Fruit fly (Drosophila melanogaster) whole organism, embryonic: ENCODE measurements around the gene thoc6.

Experiments
- Ada2b ChIP-seq: fragments of 200-800 bp; sonication (Bioruptor generic); IDR thresholded peaks from 2 replicates; pipeline ENCODE4 v1.3.6; 2022; ENCODE audit warnings: missing biosample characterization, missing genetic modification characterization
- BEAF-32 ChIP-seq: fragments of 200-800 bp; sonication (Bioruptor generic); optimal IDR thresholded peaks from 3 replicates; lab custom pipeline; 2017; ENCODE audit warnings: missing biosample characterization, missing genetic modification characterization, mild to moderate bottlenecking, moderate library complexity, missing genetic modification reagents
- CG10959 ChIP-seq: fragments of 200-800 bp; sonication (Bioruptor generic); IDR thresholded peaks from 2 replicates; pipeline ENCODE4 v1.3.6; 2022; ENCODE audit warnings: missing biosample characterization, missing genetic modification characterization
- CG11560 ChIP-seq: fragments of 200-800 bp; sonication (Bioruptor generic); IDR thresholded peaks from 3 replicates; pipeline ENCODE4 v1.3.6; 2022; ENCODE audit warnings: missing biosample characterization, missing genetic modification characterization
- CG13123 ChIP-seq: fragments of 200-800 bp; sonication (Bioruptor generic); optimal IDR thresholded peaks from 2 replicates; lab custom pipeline; 2016; ENCODE audit warnings: missing biosample characterization, missing genetic modification characterization
- CG13296 ChIP-seq: fragments of 200-800 bp; sonication (Bioruptor generic); optimal IDR thresholded peaks from 3 replicates; lab custom pipeline; 2018; ENCODE audit warnings: missing biosample characterization, mild to moderate bottlenecking, missing genetic modification characterization
- CG14050 ChIP-seq: fragments of 200-800 bp; sonication (Bioruptor generic); IDR thresholded peaks from 3 replicates; pipeline ENCODE4 v1.3.6; 2022; ENCODE audit warnings: missing biosample characterization, missing genetic modification characterization
- CG18476 ChIP-seq: fragments of 200-800 bp; sonication (Bioruptor generic); optimal IDR thresholded peaks from 2 replicates; lab custom pipeline; 2016; ENCODE audit warnings: missing biosample characterization, mild to moderate bottlenecking, missing genetic modification characterization
- CG18599 ChIP-seq: fragments of 200-800 bp; sonication (Bioruptor generic); optimal IDR thresholded peaks from 3 replicates; lab custom pipeline; 2017; ENCODE audit warnings: missing biosample characterization, missing genetic modification characterization, mild to moderate bottlenecking, moderate library complexity, missing genetic modification reagents
- CG2875 ChIP-seq: fragments of 200-800 bp; sonication (Bioruptor generic); optimal IDR thresholded peaks from 2 replicates; lab custom pipeline; 2017; ENCODE audit warnings: missing biosample characterization, mild to moderate bottlenecking, missing genetic modification characterization, missing genetic modification reagents
- CG3163 ChIP-seq: fragments of 200-800 bp; sonication (Bioruptor generic); optimal IDR thresholded peaks from 3 replicates; lab custom pipeline; 2016; ENCODE audit warnings: missing biosample characterization, missing genetic modification characterization
- CG3838 ChIP-seq: fragments of 200-800 bp; sonication (Bioruptor generic); optimal IDR thresholded peaks from 3 replicates; lab custom pipeline; 2016; ENCODE audit warnings: missing biosample characterization, missing genetic modification characterization
- CG42726 ChIP-seq: fragments of 200-800 bp; sonication (Bioruptor generic); IDR thresholded peaks from 2 replicates; pipeline ENCODE4 v1.3.6; 2022; ENCODE audit warnings: missing biosample characterization, missing genetic modification characterization; ENCODE audit not compliant: partially characterized antibody
- CG4360 ChIP-seq: fragments of 200-800 bp; sonication (Bioruptor generic); IDR thresholded peaks from 2 replicates; pipeline ENCODE4 v1.3.6; 2022; ENCODE audit warnings: missing biosample characterization, missing genetic modification characterization
- CG5180 ChIP-seq: fragments of 200-800 bp; sonication (Bioruptor generic); optimal IDR thresholded peaks from 3 replicates; lab custom pipeline; 2017; ENCODE audit warnings: missing biosample characterization, missing genetic modification characterization, mild to moderate bottlenecking, moderate library complexity, missing genetic modification reagents
- CG6683 ChIP-seq: fragments of 200-800 bp; sonication (Bioruptor generic); optimal IDR thresholded peaks from 2 replicates; lab custom pipeline; 2017; ENCODE audit warnings: missing biosample characterization, mild to moderate bottlenecking, missing genetic modification characterization, missing genetic modification reagents
- CG8089 ChIP-seq: fragments of 200-800 bp; sonication (Bioruptor generic); optimal IDR thresholded peaks from 3 replicates; lab custom pipeline; 2016; ENCODE audit warnings: missing biosample characterization, missing genetic modification characterization
- CG8924 ChIP-seq: fragments of 200-800 bp; optimal IDR thresholded peaks from 3 replicates; lab custom pipeline; 2019; ENCODE audit warnings: missing biosample characterization, mild to moderate bottlenecking, missing genetic modification characterization, moderate library complexity
- Dp ChIP-seq: fragments of 200-800 bp; sonication (Bioruptor generic); optimal IDR thresholded peaks from 2 replicates; lab custom pipeline; 2018; ENCODE audit warnings: missing biosample characterization, mild to moderate bottlenecking, missing genetic modification characterization, moderate library complexity
- Ets65A ChIP-seq: fragments of 200-800 bp; sonication (Bioruptor generic); peaks from one replicate; lab custom pipeline; 2016; ENCODE audit warnings: missing biosample characterization, missing genetic modification characterization
- HLHmδ ChIP-seq: fragments of 200-800 bp; sonication (Bioruptor generic); optimal IDR thresholded peaks from 2 replicates; lab custom pipeline; 2018; ENCODE audit warnings: missing biosample characterization, mild to moderate bottlenecking, missing genetic modification characterization, moderate library complexity
- Hey ChIP-seq: fragments of 200-800 bp; sonication (Bioruptor generic); optimal IDR thresholded peaks from 3 replicates; lab custom pipeline; 2018; ENCODE audit warnings: missing biosample characterization, mild to moderate bottlenecking, missing genetic modification characterization
- HmgD ChIP-seq: fragments of 200-800 bp; sonication (Bioruptor generic); optimal IDR thresholded peaks from 3 replicates; lab custom pipeline; 2016; ENCODE audit warnings: missing biosample characterization, missing genetic modification characterization
- MBD-R2 ChIP-seq: fragments of 200-800 bp; sonication (Bioruptor generic); IDR thresholded peaks from 2 replicates; pipeline ENCODE4 v1.3.6; 2022; ENCODE audit warnings: missing biosample characterization, missing genetic modification characterization
- NC2α ChIP-seq: fragments of 200-800 bp; sonication (Bioruptor generic); optimal IDR thresholded peaks from 2 replicates; lab custom pipeline; 2016; ENCODE audit warnings: missing biosample characterization, missing genetic modification characterization
- Rfx ChIP-seq: fragments of 200-800 bp; sonication (Bioruptor generic); IDR thresholded peaks from 2 replicates; pipeline ENCODE4 v1.3.6; 2022; ENCODE audit warnings: missing biosample characterization, missing genetic modification characterization
- Sox102F ChIP-seq: fragments of 200-800 bp; sonication (Bioruptor generic); optimal IDR thresholded peaks from 2 replicates; lab custom pipeline; 2018; ENCODE audit warnings: missing biosample characterization, mild to moderate bottlenecking, missing genetic modification characterization, moderate library complexity
- Trl ChIP-seq, 3 experiments: fragments of >200 bp in 2 of 3; fragments of 200-800 bp in 1 of 3; sonication (Bioruptor generic) in 1 of 3; optimal IDR thresholded peaks; 2 replicates in 1 of 3; 3 replicates in 2 of 3; lab custom pipeline; 2016 to 2017; ENCODE audit warnings: missing biosample characterization in 1 of 3, missing genetic modification characterization in 1 of 3
- Usf ChIP-seq: fragments of 200-800 bp; sonication (Bioruptor generic); optimal IDR thresholded peaks from 2 replicates; lab custom pipeline; 2017; ENCODE audit warnings: missing genotype, missing biosample characterization, missing genetic modification characterization
- YL-1 ChIP-seq: fragments of 200-800 bp; sonication (Bioruptor generic); optimal IDR thresholded peaks from 3 replicates; lab custom pipeline; 2017; ENCODE audit warnings: missing biosample characterization, mild to moderate bottlenecking, missing genetic modification characterization
- ab ChIP-seq: fragments of 200-800 bp; sonication (Bioruptor generic); optimal IDR thresholded peaks from 2 replicates; lab custom pipeline; 2016; ENCODE audit warnings: missing biosample characterization, missing genetic modification characterization
- aop ChIP-seq: fragments of 200-800 bp; sonication (Bioruptor generic); IDR thresholded peaks from 2 replicates; pipeline ENCODE4 v1.3.6; 2022; ENCODE audit warnings: missing biosample characterization, missing genetic modification characterization
- bbx ChIP-seq: fragments of 200-800 bp; sonication (Bioruptor generic); IDR thresholded peaks from 2 replicates; pipeline ENCODE4 v1.3.6; 2022; ENCODE audit warnings: missing biosample characterization, missing genetic modification characterization; ENCODE audit not compliant: partially characterized antibody
- caup ChIP-seq: fragments of 200-800 bp; sonication (Bioruptor generic); optimal IDR thresholded peaks from 3 replicates; lab custom pipeline; 2017; ENCODE audit warnings: missing biosample characterization, mild to moderate bottlenecking, missing genetic modification characterization, moderate library complexity; ENCODE audit not compliant: severe bottlenecking
- croc ChIP-seq: fragments of 200-800 bp; sonication (Bioruptor generic); conservative IDR thresholded peaks from 3 replicates; pipeline ENCODE4 v1.3.6; 2022; ENCODE audit warnings: missing biosample characterization, missing genetic modification characterization
- cwo ChIP-seq: fragments of 200-800 bp; sonication (Bioruptor generic); optimal IDR thresholded peaks from 3 replicates; lab custom pipeline; 2017; ENCODE audit warnings: missing biosample characterization, missing genetic modification characterization, mild to moderate bottlenecking, moderate library complexity, missing genetic modification reagents
- exex ChIP-seq: fragments of 200-800 bp; sonication (Bioruptor generic); optimal IDR thresholded peaks from 4 replicates; lab custom pipeline; 2018; ENCODE audit warnings: missing biosample characterization, mild to moderate bottlenecking, missing genetic modification characterization, moderate library complexity
- gfzf ChIP-seq: fragments of 200-800 bp; sonication (Bioruptor generic); optimal IDR thresholded peaks from 2 replicates; lab custom pipeline; 2016; ENCODE audit warnings: missing biosample characterization, mild to moderate bottlenecking, missing genetic modification characterization, moderate library complexity
- lab ChIP-seq: fragments of 200-800 bp; sonication (Bioruptor generic); optimal IDR thresholded peaks from 3 replicates; lab custom pipeline; 2017; ENCODE audit warnings: missing biosample characterization, missing genetic modification characterization, mild to moderate bottlenecking, moderate library complexity, missing genetic modification reagents
- lbe ChIP-seq: fragments of 200-800 bp; sonication (Bioruptor generic); optimal IDR thresholded peaks from 2 replicates; lab custom pipeline; 2016; ENCODE audit warnings: missing biosample characterization, mild to moderate bottlenecking, missing genetic modification characterization
- nerfin-1 ChIP-seq: fragments of 200-800 bp; sonication (Bioruptor generic); optimal IDR thresholded peaks from 3 replicates; lab custom pipeline; 2019; ENCODE audit warnings: missing biosample characterization, mild to moderate bottlenecking, missing genetic modification characterization, moderate library complexity
- odd ChIP-seq: fragments of 200-800 bp; sonication (Bioruptor generic); optimal IDR thresholded peaks from 2 replicates; lab custom pipeline; 2017; ENCODE audit warnings: missing biosample characterization, mild to moderate bottlenecking, missing genetic modification characterization
- p53 ChIP-seq: fragments of 200-800 bp; sonication (Bioruptor generic); optimal IDR thresholded peaks from 2 replicates; lab custom pipeline; 2016; ENCODE audit warnings: missing biosample characterization, missing genetic modification characterization
- peb ChIP-seq: fragments of 200-800 bp; sonication (Bioruptor generic); IDR thresholded peaks from 2 replicates; pipeline ENCODE4 v1.3.6; 2022; ENCODE audit warnings: missing biosample characterization, missing genetic modification characterization
- pnt ChIP-seq: fragments of 200-800 bp; sonication (Bioruptor generic); optimal IDR thresholded peaks from 3 replicates; lab custom pipeline; 2016; ENCODE audit warnings: missing biosample characterization, missing genetic modification characterization
- pum ChIP-seq: fragments of 200-800 bp; sonication (Bioruptor generic); optimal IDR thresholded peaks from 2 replicates; lab custom pipeline; 2016; ENCODE audit warnings: missing biosample characterization, missing genetic modification characterization
- pzg ChIP-seq: fragments of 200-800 bp; sonication (Bioruptor generic); optimal IDR thresholded peaks from 3 replicates; lab custom pipeline; 2018; ENCODE audit warnings: missing biosample characterization, mild to moderate bottlenecking, missing genetic modification characterization, moderate library complexity
- slp2 ChIP-seq: fragments of 200-800 bp; sonication (Bioruptor generic); optimal IDR thresholded peaks from 2 replicates; lab custom pipeline; 2016; ENCODE audit warnings: missing biosample characterization, missing genetic modification characterization
- tgo ChIP-seq: fragments of 200-800 bp; sonication (Bioruptor generic); IDR thresholded peaks from 3 replicates; pipeline ENCODE4 v1.3.6; 2022; ENCODE audit warnings: missing biosample characterization, missing genetic modification characterization

The thoc6 gene

DNA sequence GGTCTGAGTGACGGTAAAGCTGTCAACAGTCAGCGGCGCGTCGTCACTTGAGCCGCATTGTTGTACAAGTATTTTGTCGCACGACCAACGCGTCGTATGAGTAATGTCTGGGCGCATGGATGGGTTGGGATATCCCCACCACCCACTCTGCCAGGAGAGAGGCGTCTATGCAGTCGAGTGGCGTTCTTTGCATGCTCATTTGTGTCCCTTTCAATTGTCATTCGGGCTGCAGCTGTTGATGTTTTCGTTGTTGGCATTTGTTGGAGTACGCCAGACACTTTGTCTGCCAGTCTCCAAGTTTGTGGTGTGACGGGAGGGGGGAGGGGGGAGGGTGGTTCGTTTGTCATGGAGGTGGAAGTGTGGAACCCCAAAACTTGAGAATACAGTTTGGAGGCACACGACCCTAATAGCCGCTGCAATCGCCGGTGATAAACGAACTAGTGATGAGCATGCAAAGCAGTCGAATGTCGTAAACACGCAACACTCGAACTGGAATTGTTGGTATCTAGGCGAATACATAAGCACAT lies 31.3 kb downstream of the thoc6 start (continued):
- TF ChIP-seq cwo (GFP tag; lab: Kevin White, UChicago) (peak; percentile 53), CG18476 (GFP tag; lab: Kevin White, UChicago) (no peak), CG13123 (no peak), croc (GFP tag; lab: Robert Waterston, UW) (no peak), tgo (no peak), HLHmδ (GFP tag; lab: Kevin White, UChicago) (no peak), YL-1 (GFP tag; lab: Kevin White, UChicago) (no peak), CG3838 (GFP tag; lab: Kevin White, UChicago) (no peak), CG18599 (no peak), ab (GFP tag; lab: Kevin White, UChicago) (no peak), NC2α (GFP tag; lab: Kevin White, UChicago) (no peak), CG3163 (GFP tag; lab: Kevin White, UChicago) (no peak), Usf (no peak), CG5180 (GFP tag; lab: Kevin White, UChicago) (no peak), lab (GFP tag; lab: Kevin White, UChicago) (no peak)

DNA sequence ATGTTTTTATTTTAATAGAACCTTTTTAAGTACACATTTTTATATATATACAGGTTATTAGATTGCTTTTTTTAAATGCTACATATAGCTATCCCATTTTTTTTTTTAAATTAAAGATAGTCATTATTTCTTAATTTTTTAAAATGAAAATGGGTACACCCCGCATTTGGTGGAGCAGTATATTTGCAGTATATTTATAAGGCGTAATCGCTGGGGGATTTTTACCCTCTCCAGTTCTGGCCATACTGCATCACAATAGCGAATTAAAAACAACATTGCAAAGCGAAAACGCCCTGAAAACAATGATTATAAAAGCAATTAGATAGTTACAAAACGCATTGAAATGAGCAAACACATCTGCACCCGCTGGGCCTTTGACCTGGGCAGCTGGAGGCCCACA lies 44.5 kb downstream of the thoc6 start, which contains the start of gene CG32099:
CG32099 (plus strand) TSS at position 250 of the 400 bp plus-strand sequence.
- TF ChIP-seq pzg, result peak; percentile 29
- TF ChIP-seq CG42726 (GFP tag; lab: Robert Waterston, UW), result no peak
- TF ChIP-seq CG8089 (GFP tag; lab: Kevin White, UChicago), result no peak
- no peak for TF ChIP-seq p53 (GFP tag; lab: Kevin White, UChicago)
- TF ChIP-seq Ada2b (GFP tag; lab: Robert Waterston, UW), result no peak
- TF ChIP-seq CG10959 (GFP tag; lab: Robert Waterston, UW), result no peak
- TF ChIP-seq CG8924 (tag; lab: Kevin White, UChicago), result no peak
- TF ChIP-seq aop (GFP tag; lab: Robert Waterston, UW), result no peak
- TF ChIP-seq Ets65A, result no peak
- TF ChIP-seq CG14050 (GFP tag; lab: Robert Waterston, UW), result no peak
- TF ChIP-seq BEAF-32 (GFP tag; lab: Kevin White, UChicago), result peak; percentile 7
- TF ChIP-seq gfzf (GFP tag; lab: Kevin White, UChicago), result peak; percentile 60
- no peak for TF ChIP-seq CG6683
- TF ChIP-seq MBD-R2 (GFP tag; lab: Robert Waterston, UW), result peak; percentile 47; the same call in 1 of the 2 replicates
- TF ChIP-seq lbe (GFP tag; lab: Kevin White, UChicago), result no peak

DNA sequence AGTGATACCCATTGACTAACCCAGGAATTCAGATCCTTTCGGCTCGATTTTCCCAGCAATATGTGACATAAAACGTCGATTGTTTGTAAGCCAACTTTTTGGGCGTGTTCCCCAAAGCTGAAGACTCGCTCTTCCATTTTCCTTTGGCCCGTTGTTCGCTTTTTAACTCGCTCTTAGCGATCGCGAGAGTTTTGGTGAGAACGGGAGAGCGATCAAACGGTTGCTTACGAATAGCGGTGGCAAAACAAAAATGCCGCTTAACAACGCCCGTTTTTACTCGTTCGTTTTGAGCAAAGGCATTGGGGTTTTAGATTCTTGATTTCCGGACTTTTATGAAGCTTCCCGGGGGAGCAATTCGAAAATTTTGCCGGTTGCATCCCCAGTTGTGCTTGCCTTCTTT lies 46.5 kb downstream of the thoc6 start:
- TF ChIP-seq CG11560 (tag; lab: Robert Waterston, UW) (no peak), pum (GFP tag; lab: Kevin White, UChicago) (no peak), CG13296 (GFP tag; lab: Kevin White, UChicago) (no peak), pnt (no peak), nerfin-1 (tag; lab: Kevin White, UChicago) (no peak), Hey (tag; lab: Kevin White, UChicago) (no peak), odd (GFP tag; lab: Kevin White, UChicago) (no peak), Rfx (GFP tag; lab: Robert Waterston, UW) (no peak), bbx (GFP tag; lab: Robert Waterston, UW) (peak; percentile 35; the same call in 1 of the 2 replicates), CG2875 (no peak), slp2 (GFP tag; lab: Kevin White, UChicago) (no peak), Sox102F (GFP tag; lab: Kevin White, UChicago) (no peak), HmgD (no peak), peb (no peak), Trl (optimal IDR thresholded peaks at IDR 0.05; lab: Kevin White, UChicago) (peak; percentile 64 to 68), Trl (GFP tag; optimal IDR thresholded peaks at IDR 0.05; lab: Kevin White, UChicago) (no peak), Dp (GFP tag; lab: Kevin White, UChicago) (no peak), caup (GFP tag; lab: Kevin White, UChicago) (no peak), CG4360 (no peak), exex (tag; lab: Kevin White, UChicago) (no peak)
